Worm (Caenorhabditis elegans) whole organism, young adult: ENCODE data around the gene W01C9.2.

ENCODE experiments used
- B0019.2 ChIP-seq: fragments of 200-800 bp; sonication (Bioruptor generic); conservative IDR thresholded peaks from 2 replicates; pipeline ENCODE4 v1.3.6; 2022; ENCODE audit warnings: missing genetic modification reagents, missing genetic modification characterization, missing compliant biosample characterization
- C17E4.6 ChIP-seq: fragments of 200-800 bp; sonication (Bioruptor generic); IDR thresholded peaks from 2 replicates; pipeline ENCODE4 v1.3.6; 2022; ENCODE audit warnings: missing genetic modification reagents, missing genetic modification characterization, missing compliant biosample characterization
- F33H1.4 ChIP-seq: fragments of 200-800 bp; sonication (Bioruptor generic); IDR thresholded peaks from 2 replicates; pipeline ENCODE4 v1.3.6; 2022; ENCODE audit warnings: missing genetic modification reagents, missing genetic modification characterization, missing compliant biosample characterization
- F39B2.1 ChIP-seq: fragments of 200-800 bp; sonication (Bioruptor generic); IDR thresholded peaks from 2 replicates; pipeline ENCODE4 v1.3.6; 2022; ENCODE audit warnings: missing genetic modification reagents, missing genetic modification characterization, missing compliant biosample characterization
- F49E8.2 ChIP-seq: sonication (generic microtip); optimal IDR thresholded peaks from 3 replicates; lab custom pipeline; 2017; ENCODE audit warnings: missing genetic modification characterization, mild to moderate bottlenecking, missing compliant biosample characterization, antibody characterized with exemption, moderate library complexity; ENCODE audit not compliant: insufficient read depth
- F57A8.1 ChIP-seq: fragments of 200-800 bp; sonication (Bioruptor generic); optimal IDR thresholded peaks from 2 replicates; lab custom pipeline; 2018; ENCODE audit warnings: mild to moderate bottlenecking, missing genetic modification characterization, moderate library complexity, missing compliant biosample characterization
- F57C9.4 ChIP-seq: sonication (generic microtip); optimal IDR thresholded peaks from 2 replicates; lab custom pipeline; 2017; ENCODE audit warnings: mild to moderate bottlenecking, missing genetic modification characterization, missing compliant biosample characterization
- Y53F4B.3 ChIP-seq: fragments of 200-800 bp; sonication (Bioruptor generic); IDR thresholded peaks from 2 replicates; pipeline ENCODE4 v1.3.6; 2022; ENCODE audit warnings: missing genetic modification reagents, missing genetic modification characterization, missing compliant biosample characterization
- Y53G8AR.9 ChIP-seq: fragments of 200-800 bp; sonication (Bioruptor generic); conservative IDR thresholded peaks from 2 replicates; pipeline ENCODE4 v1.3.6; 2022; ENCODE audit warnings: missing genetic modification reagents, missing genetic modification characterization, missing compliant biosample characterization
- Y67H2A.10 ChIP-seq: fragments of 200-800 bp; sonication (Bioruptor generic); conservative IDR thresholded peaks from 2 replicates; pipeline ENCODE4 v1.3.6; 2022; ENCODE audit warnings: missing genetic modification reagents, missing genetic modification characterization, missing compliant biosample characterization
- ama-1 ChIP-seq, 3 experiments: fragments of 150-350 bp in 1 of 3; sonication (generic microtip) in 2 of 3; optimal IDR thresholded peaks; 2 replicates each; lab custom pipeline; 2014 to 2018; ENCODE audit warnings: missing biosample characterization in 2 of 3, missing genetic modification characterization in 2 of 3, missing genetic modification reagents in 2 of 3
- aptf-2 ChIP-seq: fragments of 200-800 bp; sonication (Bioruptor generic); conservative IDR thresholded peaks from 2 replicates; pipeline ENCODE4 v1.3.6; 2022; ENCODE audit warnings: missing genetic modification reagents, missing genetic modification characterization, missing compliant biosample characterization
- athp-1 ChIP-seq: sonication (generic microtip); optimal IDR thresholded peaks from 2 replicates; lab custom pipeline; 2017; ENCODE audit warnings: mild to moderate bottlenecking, missing genetic modification characterization, missing compliant biosample characterization
- attf-3 ChIP-seq: fragments of 200-800 bp; sonication (Bioruptor generic); conservative IDR thresholded peaks from 2 replicates; pipeline ENCODE4 v1.3.6; 2022; ENCODE audit warnings: missing genetic modification reagents, missing genetic modification characterization, missing compliant biosample characterization
- attf-5 ChIP-seq: fragments of 200-800 bp; sonication (Bioruptor generic); optimal IDR thresholded peaks from 2 replicates; lab custom pipeline; 2018; ENCODE audit warnings: mild to moderate bottlenecking, missing genetic modification characterization, missing compliant biosample characterization
- bed-2 ChIP-seq: fragments of 200-800 bp; sonication (Bioruptor generic); IDR thresholded peaks from 2 replicates; pipeline ENCODE4 v1.3.6; 2022; ENCODE audit warnings: missing genetic modification reagents, missing genetic modification characterization, missing compliant biosample characterization
- ccch-3 ChIP-seq: fragments of 200-800 bp; sonication (Bioruptor generic); optimal IDR thresholded peaks from 2 replicates; lab custom pipeline; 2018; ENCODE audit warnings: mild to moderate bottlenecking, missing genetic modification characterization, missing compliant biosample characterization
- cebp-1 ChIP-seq, 2 experiments: fragments of 200-800 bp in 1 of 2; sonication (Bioruptor generic) in 1 of 2; sonication (generic microtip) in 1 of 2; IDR thresholded peaks in 1 of 2; optimal IDR thresholded peaks in 1 of 2; 2 replicates each; pipeline versions ENCODE4 v1.3.6 to Lab custom; 2017 to 2022; ENCODE audit warnings: missing compliant biosample characterization in 2 of 2, missing genetic modification characterization in 2 of 2, mild to moderate bottlenecking in 1 of 2, missing genetic modification reagents in 1 of 2, moderate library complexity in 1 of 2
- ceh-27 ChIP-seq: fragments of 200-800 bp; sonication (Bioruptor generic); optimal IDR thresholded peaks from 2 replicates; lab custom pipeline; 2018; ENCODE audit warnings: mild to moderate bottlenecking, missing genetic modification characterization, moderate library complexity, missing compliant biosample characterization
- ceh-40 ChIP-seq: fragments of 200-800 bp; sonication (Bioruptor generic); IDR thresholded peaks from 2 replicates; pipeline ENCODE4 v1.3.6; 2022; ENCODE audit warnings: missing genetic modification characterization, missing compliant biosample characterization
- die-1 ChIP-seq: sonication (generic microtip); optimal IDR thresholded peaks from 2 replicates; lab custom pipeline; 2016; ENCODE audit warnings: missing genotype, mild to moderate bottlenecking, missing genetic modification characterization, missing compliant biosample characterization
- dpff-1 ChIP-seq: sonication (generic microtip); optimal IDR thresholded peaks from 2 replicates; lab custom pipeline; 2017; ENCODE audit warnings: mild to moderate bottlenecking, missing genetic modification characterization, missing compliant biosample characterization
- gei-17 ChIP-seq: fragments of 200-800 bp; sonication (Bioruptor generic); optimal IDR thresholded peaks from 2 replicates; lab custom pipeline; 2018; ENCODE audit warnings: mild to moderate bottlenecking, missing genetic modification characterization, missing compliant biosample characterization
- hmg-1.2 ChIP-seq: fragments of 200-800 bp; sonication (Bioruptor generic); IDR thresholded peaks from 2 replicates; pipeline ENCODE4 v1.3.6; 2022; ENCODE audit warnings: missing genetic modification reagents, missing genetic modification characterization, missing compliant biosample characterization
- hrde-1 ChIP-seq: sonication (generic microtip); optimal IDR thresholded peaks from 2 replicates; lab custom pipeline; 2016; ENCODE audit warnings: missing genetic modification characterization, mild to moderate bottlenecking, missing compliant biosample characterization, moderate library complexity, missing genotype, missing genetic modification reagents, borderline replicate concordance
- hsf-1 ChIP-seq: fragments of 200-800 bp; sonication (Bioruptor generic); IDR thresholded peaks from 2 replicates; pipeline ENCODE4 v1.3.6; 2022; ENCODE audit warnings: missing genetic modification reagents, missing genetic modification characterization, missing compliant biosample characterization
- lag-1 ChIP-seq: fragments of 200-800 bp; sonication (Bioruptor generic); IDR thresholded peaks from 2 replicates; pipeline ENCODE4 v1.3.6; 2022; ENCODE audit warnings: missing genetic modification reagents, missing genetic modification characterization, missing compliant biosample characterization
- lin-26 ChIP-seq: fragments of 200-800 bp; sonication (Bioruptor generic); IDR thresholded peaks from 2 replicates; pipeline ENCODE4 v1.3.6; 2022; ENCODE audit warnings: missing genetic modification reagents, missing genetic modification characterization, missing compliant biosample characterization
- lin-40 ChIP-seq: sonication (generic microtip); optimal IDR thresholded peaks from 2 replicates; lab custom pipeline; 2016; ENCODE audit warnings: missing genetic modification characterization, mild to moderate bottlenecking, missing compliant biosample characterization, missing genotype, missing genetic modification reagents
- lin-54 ChIP-seq: fragments of 200-800 bp; sonication (Bioruptor generic); optimal IDR thresholded peaks from 2 replicates; lab custom pipeline; 2018; ENCODE audit warnings: mild to moderate bottlenecking, missing genetic modification characterization, missing compliant biosample characterization
- lsl-1 ChIP-seq: fragments of 200-800 bp; sonication (Bioruptor generic); optimal IDR thresholded peaks from 2 replicates; lab custom pipeline; 2018; ENCODE audit warnings: mild to moderate bottlenecking, missing genetic modification characterization, moderate library complexity, missing compliant biosample characterization
- lsy-27 ChIP-seq: sonication (generic microtip); optimal IDR thresholded peaks from 2 replicates; lab custom pipeline; 2017; ENCODE audit warnings: missing genetic modification characterization, mild to moderate bottlenecking, missing compliant biosample characterization, antibody characterized with exemption, missing genotype, borderline replicate concordance; ENCODE audit not compliant: insufficient read depth
- madf-3 ChIP-seq: fragments of 200-800 bp; sonication (Bioruptor generic); IDR thresholded peaks from 2 replicates; pipeline ENCODE4 v1.3.6; 2022; ENCODE audit warnings: missing genetic modification reagents, missing genetic modification characterization, missing compliant biosample characterization
- madf-6 ChIP-seq: fragments of 200-800 bp; sonication (Bioruptor generic); IDR thresholded peaks from 2 replicates; pipeline ENCODE4 v1.3.6; 2022; ENCODE audit warnings: missing genetic modification reagents, missing genetic modification characterization, missing compliant biosample characterization
- mes-4 ChIP-seq: sonication (generic microtip); optimal IDR thresholded peaks from 2 replicates; lab custom pipeline; 2016; ENCODE audit warnings: missing genotype, missing genetic modification characterization, missing compliant biosample characterization
- nhr-120 ChIP-seq: fragments of 200-800 bp; sonication (Bioruptor generic); IDR thresholded peaks from 2 replicates; pipeline ENCODE4 v1.3.6; 2022; ENCODE audit warnings: missing genetic modification characterization, missing compliant biosample characterization
- nhr-179 ChIP-seq: sonication (generic microtip); optimal IDR thresholded peaks from 2 replicates; lab custom pipeline; 2016; ENCODE audit warnings: mild to moderate bottlenecking, missing genetic modification characterization, missing compliant biosample characterization
- nhr-80 ChIP-seq: sonication (generic microtip); optimal IDR thresholded peaks from 2 replicates; lab custom pipeline; 2016; ENCODE audit warnings: missing genetic modification characterization, missing compliant biosample characterization
- pbrm-1 ChIP-seq: fragments of 200-800 bp; sonication (Bioruptor generic); IDR thresholded peaks from 2 replicates; pipeline ENCODE4 v1.3.6; 2022; ENCODE audit warnings: missing genetic modification reagents, missing genetic modification characterization, missing compliant biosample characterization
- rcor-1 ChIP-seq: fragments of 200-800 bp; sonication (Bioruptor generic); IDR thresholded peaks from 2 replicates; pipeline ENCODE4 v1.3.6; 2022; ENCODE audit warnings: missing genetic modification reagents, missing genetic modification characterization, missing compliant biosample characterization
- rpc-1 ChIP-seq, 2 experiments: fragments of 150-350 bp in 1 of 2; sonication (generic microtip) in 1 of 2; optimal IDR thresholded peaks; 2 replicates each; lab custom pipeline; 2014 to 2018; ENCODE audit warnings: missing biosample characterization in 1 of 2, missing genetic modification characterization in 1 of 2, missing genetic modification reagents in 1 of 2, missing genotype in 1 of 2
- sdz-38 ChIP-seq: sonication (generic microtip); optimal IDR thresholded peaks from 2 replicates; lab custom pipeline; 2016; ENCODE audit warnings: missing genotype, missing genetic modification characterization, missing compliant biosample characterization
- tbp1 ChIP-seq: fragments of 200-800 bp; sonication (Bioruptor generic); optimal IDR thresholded peaks from 2 replicates; lab custom pipeline; 2018; ENCODE audit warnings: mild to moderate bottlenecking, missing genetic modification characterization, missing compliant biosample characterization
- ztf-18 ChIP-seq: sonication (generic microtip); optimal IDR thresholded peaks from 2 replicates; lab custom pipeline; 2016; ENCODE audit warnings: missing genotype, mild to moderate bottlenecking, missing genetic modification characterization, missing compliant biosample characterization
- ztf-3 ChIP-seq: fragments of 200-800 bp; sonication (Bioruptor generic); optimal IDR thresholded peaks from 2 replicates; lab custom pipeline; 2018; ENCODE audit warnings: mild to moderate bottlenecking, missing genetic modification characterization, missing compliant biosample characterization
- ztf-6 ChIP-seq: fragments of 200-800 bp; sonication (Bioruptor generic); IDR thresholded peaks from 2 replicates; pipeline ENCODE4 v1.3.6; 2022; ENCODE audit warnings: missing genetic modification reagents, missing genetic modification characterization, missing compliant biosample characterization

Gene W01C9.2

DNA sequence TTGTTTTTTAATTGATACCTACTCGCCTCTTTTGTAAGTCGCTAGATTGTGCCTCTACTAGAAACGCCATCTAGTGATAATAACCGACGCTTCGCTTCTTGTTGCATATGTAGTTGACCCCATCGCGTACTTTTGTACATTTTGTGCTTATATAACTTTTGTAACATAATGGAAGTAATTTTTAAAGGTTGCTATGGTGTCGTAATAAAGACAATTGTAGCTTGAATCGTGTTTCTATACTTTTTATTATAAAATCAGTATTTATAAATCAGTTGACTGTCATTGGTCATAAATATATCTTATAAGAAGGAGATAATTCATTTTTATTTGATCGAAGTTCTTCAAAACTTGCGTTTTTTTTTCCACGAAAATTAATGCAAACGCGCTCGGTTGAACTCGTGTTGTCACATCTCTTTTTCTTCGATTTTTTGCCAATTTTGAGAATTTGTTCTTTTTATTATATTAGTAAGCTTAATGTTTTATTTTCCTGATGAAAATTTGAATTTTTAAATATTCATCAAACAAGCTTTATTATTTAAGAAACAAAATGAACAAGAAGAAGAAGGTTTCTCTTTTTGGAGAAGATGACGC, 41.4 kb downstream of the W01C9.2 start, which contains the start of gene F54C9.9 (continued):
- TF ChIP-seq ztf-3, result no peak
- 0 out of 2 replicates have a peak, but pooled peaks have one; percentile 2 for TF ChIP-seq ceh-40 (GFP tag; lab: Robert Waterston, UW)
- TF ChIP-seq ama-1 (optimal IDR thresholded peaks at IDR 0.05; lab: Kevin White, UChicago), result no peak
- peak in 1 of 2 experiments; percentile 77 for TF ChIP-seq ama-1 (GFP tag; optimal IDR thresholded peaks at IDR 0.05; lab: Kevin White, UChicago)
- peak; percentile 46 for TF ChIP-seq hrde-1
- no peak for TF ChIP-seq nhr-120 (GFP tag; lab: Robert Waterston, UW)
- no peak for TF ChIP-seq sdz-38 (tag; lab: Kevin White, UChicago)
- TF ChIP-seq F57A8.1 (GFP tag; lab: Kevin White, UChicago), result no peak
- TF ChIP-seq rcor-1 (GFP tag; lab: Robert Waterston, UW), result peak; percentile 33; the same call in 1 of the 2 replicates
- TF ChIP-seq B0019.2 (GFP tag; lab: Robert Waterston, UW), result no peak
- no peak for TF ChIP-seq ccch-3 (GFP tag; lab: Kevin White, UChicago)
- no peak for TF ChIP-seq lag-1
- TF ChIP-seq madf-6 (GFP tag; lab: Robert Waterston, UW), result peak; percentile 71
- TF ChIP-seq tbp1, result peak; percentile 11
- no peak for TF ChIP-seq Y67H2A.10
- peak; percentile 28; the same call in 1 of the 2 replicates for TF ChIP-seq F33H1.4 (GFP tag; lab: Robert Waterston, UW)
- TF ChIP-seq F39B2.1, result no peak
- TF ChIP-seq lin-40, result no peak
- TF ChIP-seq rpc-1 (optimal IDR thresholded peaks at IDR 0.05; lab: Kevin White, UChicago), result no peak
- TF ChIP-seq rpc-1 (tag; optimal IDR thresholded peaks at IDR 0.05; lab: Kevin White, UChicago), result peak; percentile 0
- peak; percentile 79 for TF ChIP-seq F49E8.2 (tag; lab: Kevin White, UChicago)
- no peak for TF ChIP-seq attf-3 (GFP tag; lab: Robert Waterston, UW)
- TF ChIP-seq hmg-1.2 (GFP tag; lab: Robert Waterston, UW), result peak; percentile 32; the same call in 1 of the 2 replicates
- 0 out of 2 replicates have a peak, but pooled peaks have one; percentile 65 for TF ChIP-seq hsf-1 (GFP tag; lab: Robert Waterston, UW)
- TF ChIP-seq ztf-6 (GFP tag; lab: Robert Waterston, UW), result no peak
- TF ChIP-seq nhr-80 (tag; lab: Kevin White, UChicago), result no peak
- TF ChIP-seq Y53G8AR.9, result peak; percentile 71
- TF ChIP-seq athp-1 (tag; lab: Kevin White, UChicago), result peak; percentile 24
- TF ChIP-seq gei-17 (GFP tag; lab: Kevin White, UChicago), result no peak
- TF ChIP-seq attf-5 (GFP tag; lab: Kevin White, UChicago), result no peak
- no peak for TF ChIP-seq ztf-18 (tag; lab: Kevin White, UChicago)
- TF ChIP-seq ceh-27 (GFP tag; lab: Kevin White, UChicago), result no peak
- peak; percentile 49 for TF ChIP-seq die-1 (tag; lab: Kevin White, UChicago)
- TF ChIP-seq cebp-1 (GFP tag; IDR thresholded peaks at IDR 0.05; lab: Robert Waterston, UW), result no peak
- TF ChIP-seq cebp-1 (tag; optimal IDR thresholded peaks at IDR 0.05; lab: Kevin White, UChicago), result peak; percentile 39
- no peak for TF ChIP-seq dpff-1 (tag; lab: Kevin White, UChicago)
- no peak for TF ChIP-seq lsy-27 (tag; lab: Kevin White, UChicago)
- no peak for TF ChIP-seq mes-4 (tag; lab: Kevin White, UChicago)
- TF ChIP-seq aptf-2 (GFP tag; lab: Robert Waterston, UW), result no peak
- TF ChIP-seq pbrm-1 (GFP tag; lab: Robert Waterston, UW), result 0 out of 2 replicates have a peak, but pooled peaks have one; percentile 31
- peak; percentile 48; the same call in 1 of the 2 replicates for TF ChIP-seq C17E4.6 (GFP tag; lab: Robert Waterston, UW)
- peak; percentile 73 for TF ChIP-seq lin-26 (GFP tag; lab: Robert Waterston, UW)
- TF ChIP-seq F57C9.4 (tag; lab: Kevin White, UChicago), result no peak
- no peak for TF ChIP-seq Y53F4B.3 (GFP tag; lab: Robert Waterston, UW)
- TF ChIP-seq madf-3 (GFP tag; lab: Robert Waterston, UW), result peak; percentile 74; the same call in 1 of the 2 replicates
- no peak for TF ChIP-seq nhr-179 (tag; lab: Kevin White, UChicago)
- TF ChIP-seq lin-54, result peak; percentile 19
- no peak for TF ChIP-seq bed-2 (GFP tag; lab: Robert Waterston, UW)
- peak; percentile 50 for TF ChIP-seq lsl-1 (GFP tag; lab: Kevin White, UChicago)
